Fruit fly (Drosophila melanogaster) whole organism, adult: Measurements from ENCODE around the gene CG7778.

Source experiments
- CG11617 ChIP-seq: fragments of 200-800 bp; sonication (Bioruptor generic); optimal IDR thresholded peaks from 2 replicates; lab custom pipeline; 2017; ENCODE audit warnings: mild to moderate bottlenecking, missing biosample characterization, missing genetic modification reagents, missing genetic modification characterization
- CG12768 ChIP-seq: fragments of 200-800 bp; sonication (Bioruptor generic); optimal IDR thresholded peaks from 2 replicates; lab custom pipeline; 2017; ENCODE audit warnings: missing biosample characterization, missing genetic modification characterization, mild to moderate bottlenecking, moderate library complexity, missing genetic modification reagents
- CG14711 ChIP-seq: fragments of 200-800 bp; sonication (Bioruptor generic); optimal IDR thresholded peaks from 2 replicates; lab custom pipeline; 2018; ENCODE audit warnings: missing biosample characterization, mild to moderate bottlenecking, missing genetic modification characterization, moderate library complexity
- CG1620 ChIP-seq: fragments of 200-800 bp; sonication (Bioruptor generic); optimal IDR thresholded peaks from 2 replicates; lab custom pipeline; 2016; ENCODE audit warnings: missing biosample characterization, missing genetic modification characterization
- CG33017 ChIP-seq: fragments of 200-800 bp; sonication (Bioruptor generic); optimal IDR thresholded peaks from 2 replicates; lab custom pipeline; 2018; ENCODE audit warnings: missing biosample characterization, mild to moderate bottlenecking, missing genetic modification characterization, moderate library complexity
- CG5204 ChIP-seq: fragments of 200-800 bp; sonication (Bioruptor generic); optimal IDR thresholded peaks from 2 replicates; lab custom pipeline; 2016; ENCODE audit warnings: missing biosample characterization, missing genetic modification characterization
- CG7045 ChIP-seq: fragments of 200-800 bp; sonication (Bioruptor generic); optimal IDR thresholded peaks from 2 replicates; lab custom pipeline; 2017; ENCODE audit warnings: missing biosample characterization, mild to moderate bottlenecking, missing genetic modification characterization
- CG7101 ChIP-seq: fragments of 200-800 bp; sonication (Bioruptor generic); optimal IDR thresholded peaks from 2 replicates; lab custom pipeline; 2018; ENCODE audit warnings: missing biosample characterization, mild to moderate bottlenecking, missing genetic modification characterization, moderate library complexity
- Clk ChIP-seq: fragments of 200-800 bp; sonication (Bioruptor generic); optimal IDR thresholded peaks from 2 replicates; lab custom pipeline; 2017; ENCODE audit warnings: missing biosample characterization, missing genetic modification characterization
- Crg-1 ChIP-seq: fragments of 200-800 bp; sonication (Bioruptor generic); optimal IDR thresholded peaks from 2 replicates; lab custom pipeline; 2016; ENCODE audit warnings: missing biosample characterization, missing genetic modification characterization
- Hr96 ChIP-seq: fragments of 200-800 bp; sonication (Bioruptor generic); optimal IDR thresholded peaks from 2 replicates; lab custom pipeline; 2016; ENCODE audit warnings: missing biosample characterization, missing genetic modification characterization
- bab1 ChIP-seq: fragments of 200-800 bp; sonication (Bioruptor generic); optimal IDR thresholded peaks from 3 replicates; lab custom pipeline; 2019; ENCODE audit warnings: missing biosample characterization, mild to moderate bottlenecking, missing genetic modification characterization, moderate library complexity
- cic ChIP-seq: fragments of 200-800 bp; sonication (Bioruptor generic); optimal IDR thresholded peaks from 2 replicates; lab custom pipeline; 2017; ENCODE audit warnings: missing biosample characterization, mild to moderate bottlenecking, missing genetic modification characterization, moderate library complexity
- cnc ChIP-seq, 2 experiments: fragments of >200 bp; optimal IDR thresholded peaks; 2 replicates each; lab custom pipeline; 2017
- kay ChIP-seq: fragments of 200-800 bp; sonication (Bioruptor generic); peaks from one replicate; lab custom pipeline; 2016; ENCODE audit warnings: missing biosample characterization, missing genetic modification characterization, borderline replicate concordance
- ovo ChIP-seq: fragments of 200-800 bp; sonication (Bioruptor generic); optimal IDR thresholded peaks from 2 replicates; lab custom pipeline; 2016; ENCODE audit warnings: missing biosample characterization, missing genetic modification characterization
- pad ChIP-seq: fragments of 200-800 bp; sonication (Bioruptor generic); optimal IDR thresholded peaks from 3 replicates; lab custom pipeline; 2017; ENCODE audit warnings: missing biosample characterization, missing genetic modification characterization, mild to moderate bottlenecking, moderate library complexity, missing genetic modification reagents
- tj ChIP-seq: fragments of 200-800 bp; sonication (Bioruptor generic); optimal IDR thresholded peaks from 3 replicates; lab custom pipeline; 2017; ENCODE audit warnings: missing biosample characterization, mild to moderate bottlenecking, missing genetic modification characterization, moderate library complexity
- toe ChIP-seq: fragments of 200-800 bp; sonication (Bioruptor generic); optimal IDR thresholded peaks from 2 replicates; lab custom pipeline; 2016; ENCODE audit warnings: missing biosample characterization, missing genetic modification characterization

The CG7778 gene

dm6 chr2L:8389231-8389630 lies 42.8 kb downstream of the CG7778 start, which contains the start of gene CG42819:
CG42819 (minus strand) TSS chr2L:8389331.
- TF ChIP-seq Crg-1 (GFP tag; lab: Kevin White, UChicago) (no peak), CG5204 (no peak), CG14711 (tag; lab: Kevin White, UChicago) (no peak), CG33017 (no peak), tj (GFP tag; lab: Kevin White, UChicago) (no peak), CG11617 (no peak), bab1 (no peak), CG1620 (GFP tag; lab: Kevin White, UChicago) (no peak), cic (GFP tag; lab: Kevin White, UChicago) (no peak), ovo (GFP tag; lab: Kevin White, UChicago) (no peak), Hr96 (GFP tag; lab: Kevin White, UChicago) (no peak), kay (no peak), toe (GFP tag; lab: Kevin White, UChicago) (no peak), cnc (optimal IDR thresholded peaks at IDR 0.05; lab: Kevin White, UChicago) (no peak), CG7101 (tag; lab: Kevin White, UChicago) (no peak), Clk (GFP tag; lab: Kevin White, UChicago) (no peak), pad (GFP tag; lab: Kevin White, UChicago) (no peak)

DNA sequence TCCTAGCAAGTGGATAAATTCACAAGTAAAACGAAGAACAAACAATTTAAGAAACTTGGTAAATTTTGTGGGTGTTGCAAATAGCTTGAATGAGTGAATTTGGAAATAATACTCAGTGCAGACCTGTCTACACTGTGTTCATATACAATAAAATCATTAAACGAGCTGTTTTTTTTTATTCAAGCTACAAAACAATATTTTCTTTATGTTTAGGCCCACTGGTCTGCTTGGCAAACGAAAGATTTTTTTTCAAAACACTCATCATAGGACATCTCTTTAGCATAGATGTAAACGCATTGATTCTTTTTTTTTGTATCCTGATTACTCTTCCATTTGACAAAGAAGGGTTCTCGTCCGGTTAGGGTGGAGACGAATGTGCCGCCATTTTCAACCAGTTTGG lies 45.9 kb downstream of the CG7778 start, which contains the start of gene CG42820:
CG42820 (minus strand) TSS at position 101 of the 400 bp plus-strand sequence.
- TF ChIP-seq CG33017: no peak
- no peak for TF ChIP-seq toe (GFP tag; lab: Kevin White, UChicago)
- TF ChIP-seq cic (GFP tag; lab: Kevin White, UChicago): no peak
- TF ChIP-seq CG14711 (tag; lab: Kevin White, UChicago): no peak

- TF ChIP-seq Clk (GFP tag; lab: Kevin White, UChicago) (no peak), kay (peak; percentile 62), CG11617 (no peak), Crg-1 (GFP tag; lab: Kevin White, UChicago) (no peak), Hr96 (GFP tag; lab: Kevin White, UChicago) (no peak), CG12768 (GFP tag; lab: Kevin White, UChicago) (no peak)
Observed at dm6 chr2L:8393122-8393521, 46.7 kb downstream of the CG7778 start, which contains the start of gene Acp29AB. Acp29AB (minus strand) TSS chr2L:8393222.

DNA sequence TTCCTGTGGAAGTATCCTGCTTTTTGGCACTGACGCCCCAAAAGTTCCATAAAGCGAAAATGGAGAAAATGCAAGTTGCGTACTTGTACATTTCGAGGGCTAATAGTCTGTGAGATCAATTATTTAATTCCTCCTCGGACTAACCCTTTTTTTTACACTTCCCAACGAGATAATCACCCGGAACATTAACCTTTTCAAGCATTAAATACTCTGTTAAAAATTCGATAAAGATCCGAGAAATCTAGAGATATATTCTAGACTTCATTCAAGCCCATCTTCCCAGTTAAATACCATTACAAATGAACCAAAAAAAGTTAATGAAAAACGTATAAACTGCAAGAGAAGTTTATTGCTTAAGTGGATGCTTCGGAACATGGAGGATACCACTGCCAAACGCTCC lies 47.8 kb downstream of the CG7778 start, which contains the start of gene lectin-29Ca:
lectin-29Ca (minus strand) TSS at position 101 of the 400 bp plus-strand sequence.
- TF ChIP-seq CG7045: no peak
- TF ChIP-seq pad (GFP tag; lab: Kevin White, UChicago): no peak
- TF ChIP-seq bab1: no peak
- TF ChIP-seq CG11617: no peak
- no peak for TF ChIP-seq Hr96 (GFP tag; lab: Kevin White, UChicago)
- no peak for TF ChIP-seq CG7101 (tag; lab: Kevin White, UChicago)
- TF ChIP-seq toe (GFP tag; lab: Kevin White, UChicago): no peak

dm6 chr2L:8394840-8395239 lies 48.4 kb downstream of the CG7778 start, which contains the start of gene Peritrophin-15b:
Peritrophin-15b (minus strand) TSS chr2L:8394940.
- TF ChIP-seq cic (GFP tag; lab: Kevin White, UChicago) (no peak), Hr96 (GFP tag; lab: Kevin White, UChicago) (no peak), CG33017 (no peak), toe (GFP tag; lab: Kevin White, UChicago) (no peak), ovo (GFP tag; lab: Kevin White, UChicago) (no peak), CG7101 (tag; lab: Kevin White, UChicago) (no peak), Clk (GFP tag; lab: Kevin White, UChicago) (no peak), tj (GFP tag; lab: Kevin White, UChicago) (no peak), kay (no peak), Crg-1 (GFP tag; lab: Kevin White, UChicago) (no peak), pad (GFP tag; lab: Kevin White, UChicago) (no peak), CG5204 (no peak), bab1 (no peak), cnc (optimal IDR thresholded peaks at IDR 0.05; lab: Kevin White, UChicago) (no peak), CG14711 (tag; lab: Kevin White, UChicago) (no peak), CG7045 (no peak), CG12768 (GFP tag; lab: Kevin White, UChicago) (no peak), CG11617 (no peak)

DNA sequence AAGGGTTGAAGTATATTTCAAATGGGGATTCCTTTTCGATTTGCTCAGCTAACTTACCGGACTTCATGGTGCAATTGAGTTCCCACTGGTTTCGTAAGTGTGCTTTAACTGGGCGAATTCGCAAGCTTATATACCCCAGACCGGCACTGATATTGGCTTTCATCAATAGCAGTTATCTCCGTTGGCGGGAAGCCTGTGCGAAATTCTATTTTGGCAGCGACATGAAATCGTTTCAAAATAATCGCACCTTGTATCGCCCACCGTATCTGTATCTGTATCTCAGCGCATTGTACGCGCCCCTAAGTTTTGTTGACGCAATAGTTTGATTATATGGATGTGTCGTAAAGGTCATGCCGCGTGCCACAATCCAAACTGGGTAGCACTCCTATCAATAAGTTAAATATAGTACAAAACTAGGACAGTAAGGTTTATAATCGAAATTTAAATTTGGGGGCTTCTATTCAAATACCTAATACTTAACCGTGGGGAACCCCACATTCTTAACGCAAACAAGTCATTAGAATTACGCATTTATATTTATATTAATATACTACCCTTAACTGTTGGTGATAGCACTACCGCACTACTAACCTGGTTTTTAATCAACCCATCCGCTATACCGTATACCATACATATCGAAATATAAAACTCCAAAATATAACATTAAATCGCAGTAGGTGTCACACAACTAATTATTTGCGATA lies 49.7 kb downstream of the CG7778 start, which contains the start of the genes Peritrophin-15a and CG13385:
Peritrophin-15a (minus strand) TSS at position 101 of the 704 bp plus-strand sequence.
CG13385 (plus strand) TSS at position 654 of the 704 bp plus-strand sequence.
- TF ChIP-seq cnc (optimal IDR thresholded peaks at IDR 0.05; lab: Kevin White, UChicago): no peak

- TF ChIP-seq tj (GFP tag; lab: Kevin White, UChicago) (no peak), Clk (GFP tag; lab: Kevin White, UChicago) (no peak), CG1620 (GFP tag; lab: Kevin White, UChicago) (no peak), cnc (optimal IDR thresholded peaks at IDR 0.05; lab: Kevin White, UChicago) (no peak), CG5204 (no peak), pad (GFP tag; lab: Kevin White, UChicago) (no peak), CG7045 (no peak), CG11617 (no peak), kay (no peak)
Observed at dm6 chr2L:8398721-8399120, 52.3 kb downstream of the CG7778 start, which contains the start of gene CG13386. CG13386 (plus strand) TSS chr2L:8399021.
